Worm (Caenorhabditis elegans) whole organism, late embryonic: ENCODE data around the gene ZK355.2.

ENCODE experiments used
- F13H6.1 ChIP-seq: sonication (generic microtip); optimal IDR thresholded peaks from 2 replicates; lab custom pipeline; 2016; ENCODE audit warnings: missing genetic modification characterization, missing compliant biosample characterization
- ama-1 ChIP-seq: fragments of 150-350 bp; optimal IDR thresholded peaks from 2 replicates; lab custom pipeline; 2014
- che-1 ChIP-seq: sonication (generic microtip); optimal IDR thresholded peaks from 2 replicates; lab custom pipeline; 2016; ENCODE audit warnings: mild to moderate bottlenecking, missing genetic modification characterization, missing compliant biosample characterization
- fkh-10 ChIP-seq: fragments of 150-350 bp; optimal IDR thresholded peaks from 2 replicates; lab custom pipeline; 2014; ENCODE audit warnings: missing biosample characterization, missing genetic modification reagents, missing genetic modification characterization
- nhr-11 ChIP-seq: fragments of 150-350 bp; optimal IDR thresholded peaks from 2 replicates; lab custom pipeline; 2014; ENCODE audit warnings: missing biosample characterization, missing genetic modification characterization
- nhr-232 ChIP-seq: sonication (generic microtip); optimal IDR thresholded peaks from 2 replicates; lab custom pipeline; 2016; ENCODE audit warnings: missing genetic modification characterization, missing compliant biosample characterization
- pag-3 ChIP-seq: sonication (generic microtip); optimal IDR thresholded peaks from 2 replicates; lab custom pipeline; 2016; ENCODE audit warnings: missing compliant biosample characterization, missing genetic modification characterization, borderline replicate concordance
- sox-2 ChIP-seq: fragments of 200-800 bp; sonication (Bioruptor generic); IDR thresholded peaks from 2 replicates; pipeline ENCODE4 v1.3.6; 2022; ENCODE audit warnings: missing genetic modification reagents, missing genetic modification characterization, missing compliant biosample characterization
- tbx-2 ChIP-seq: sonication (generic microtip); optimal IDR thresholded peaks from 2 replicates; lab custom pipeline; 2016; ENCODE audit warnings: missing genetic modification characterization, missing compliant biosample characterization

DNA sequence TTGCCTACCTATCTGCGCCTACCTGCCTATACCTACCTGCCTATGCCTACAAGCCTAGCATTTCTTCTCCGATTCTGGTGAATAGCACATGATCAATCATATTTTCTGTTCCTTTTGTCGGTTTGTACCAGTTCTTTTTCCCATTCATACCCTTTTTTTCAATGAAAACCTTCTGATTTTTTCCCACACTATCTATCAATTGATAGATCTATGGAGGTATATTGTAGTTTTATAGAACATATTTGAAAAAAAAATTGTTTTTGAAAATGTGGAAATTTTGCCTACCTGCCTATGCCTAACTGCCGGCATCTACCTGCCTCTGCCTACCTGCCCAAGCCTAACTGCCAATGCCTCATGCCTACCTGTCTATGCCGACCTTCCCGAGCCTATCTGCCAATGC lies 39.9 kb downstream of the ZK355.2 start:
- TF ChIP-seq pag-3 (no peak), ama-1 (lab: Kevin White, UChicago) (no peak), nhr-11 (tag; lab: Kevin White, UChicago) (no peak), fkh-10 (GFP tag; lab: Kevin White, UChicago) (no peak), che-1 (tag; lab: Kevin White, UChicago) (no peak), sox-2 (GFP tag; lab: Robert Waterston, UW) (no peak), F13H6.1 (no peak), nhr-232 (tag; lab: Kevin White, UChicago) (no peak), tbx-2 (no peak)
